Worm (Caenorhabditis elegans): Measurements from ENCODE around the gene F18F11.4.

DNA sequence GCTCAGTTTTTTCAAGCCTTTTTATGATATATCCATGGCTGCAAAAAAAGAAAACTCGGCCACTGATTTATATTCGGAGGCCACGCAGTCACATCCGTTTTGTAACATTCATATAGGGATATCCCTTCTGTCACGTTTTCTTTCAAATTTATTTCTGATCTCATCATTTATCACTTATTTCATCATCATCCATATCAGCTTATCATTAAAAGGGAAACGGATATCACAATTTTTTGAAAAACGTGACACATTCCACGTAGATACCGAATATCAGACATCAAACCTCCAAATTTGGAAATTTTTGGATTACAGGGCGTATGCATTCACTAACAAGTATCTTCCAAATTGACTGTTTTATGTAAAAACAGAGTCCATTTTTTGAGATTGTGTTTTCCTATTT is 27.9 kb upstream of the F18F11.4 start:
- no peak for TF ChIP-seq unc-39 (tag; optimal IDR thresholded peaks at IDR 0.05)
- TF ChIP-seq skn-1 (tag; optimal IDR thresholded peaks at IDR 0.05): no peak
- no peak for TF ChIP-seq ztf-11 (tag; optimal IDR thresholded peaks at IDR 0.05)
- TF ChIP-seq ceh-9 (tag; optimal IDR thresholded peaks at IDR 0.05): no peak
- no peak for TF ChIP-seq ZK546.5 (tag; optimal IDR thresholded peaks at IDR 0.05)
- TF ChIP-seq nhr-12 (tag; optimal IDR thresholded peaks at IDR 0.05): no peak
- TF ChIP-seq nhr-237 (tag; optimal IDR thresholded peaks at IDR 0.05): no peak

All from whole organism, L3 larva.